Fruit fly (Drosophila melanogaster) whole organism, embryonic: ENCODE data around the gene CG46304.

Experiments
- Adf1 ChIP-seq: fragments of 200-800 bp; sonication (Bioruptor generic); IDR thresholded peaks from 2 replicates; pipeline ENCODE4 v1.3.6; 2022; ENCODE audit warnings: missing biosample characterization, missing genetic modification characterization
- Atf6 ChIP-seq: fragments of 200-800 bp; sonication (Bioruptor generic); IDR thresholded peaks from 2 replicates; pipeline ENCODE4 v1.3.6; 2022; ENCODE audit warnings: missing biosample characterization, missing genetic modification characterization
- B-H2 ChIP-seq: fragments of 200-800 bp; sonication (Bioruptor generic); optimal IDR thresholded peaks from 2 replicates; lab custom pipeline; 2018; ENCODE audit warnings: missing biosample characterization, mild to moderate bottlenecking, missing genetic modification characterization
- CG10209 ChIP-seq: fragments of 200-800 bp; sonication (Bioruptor generic); optimal IDR thresholded peaks from 3 replicates; lab custom pipeline; 2017; ENCODE audit warnings: missing biosample characterization, mild to moderate bottlenecking, missing genetic modification characterization, missing genetic modification reagents
- CG10543 ChIP-seq: fragments of 200-800 bp; sonication (Bioruptor generic); optimal IDR thresholded peaks from 3 replicates; lab custom pipeline; 2017; ENCODE audit warnings: missing biosample characterization, mild to moderate bottlenecking, missing genetic modification characterization, moderate library complexity
- CG11456 ChIP-seq: fragments of 200-800 bp; sonication (Bioruptor generic); IDR thresholded peaks from 3 replicates; pipeline ENCODE4 v1.3.6; 2022; ENCODE audit warnings: missing biosample characterization, missing genetic modification characterization
- CG13296 ChIP-seq: fragments of 200-800 bp; sonication (Bioruptor generic); optimal IDR thresholded peaks from 3 replicates; lab custom pipeline; 2018; ENCODE audit warnings: missing biosample characterization, mild to moderate bottlenecking, missing genetic modification characterization
- CG13894 ChIP-seq: fragments of 200-800 bp; sonication (Bioruptor generic); optimal IDR thresholded peaks from 3 replicates; lab custom pipeline; 2018; ENCODE audit warnings: missing biosample characterization, mild to moderate bottlenecking, missing genetic modification characterization, moderate library complexity
- CG15479 ChIP-seq: fragments of 200-800 bp; sonication (Bioruptor generic); optimal IDR thresholded peaks from 3 replicates; lab custom pipeline; 2019; ENCODE audit warnings: missing biosample characterization, mild to moderate bottlenecking, missing genetic modification characterization, moderate library complexity
- CG17361 ChIP-seq: fragments of 200-800 bp; sonication (Bioruptor generic); IDR thresholded peaks from 3 replicates; pipeline ENCODE4 v1.3.6; 2022; ENCODE audit warnings: missing biosample characterization, missing genetic modification characterization
- CG34376 ChIP-seq: fragments of 200-800 bp; sonication (Bioruptor generic); optimal IDR thresholded peaks from 2 replicates; lab custom pipeline; 2018; ENCODE audit warnings: missing biosample characterization, mild to moderate bottlenecking, missing genetic modification characterization
- CG7745 ChIP-seq: fragments of 200-800 bp; sonication (Bioruptor generic); optimal IDR thresholded peaks from 2 replicates; lab custom pipeline; 2018; ENCODE audit warnings: missing biosample characterization, mild to moderate bottlenecking, missing genetic modification characterization, moderate library complexity
- CG8290 ChIP-seq, 3 experiments: fragments of 200-800 bp; sonication (Bioruptor generic); optimal IDR thresholded peaks; 2 replicates each; lab custom pipeline; 2016 to 2019; ENCODE audit warnings: missing biosample characterization in 3 of 3, missing genetic modification characterization in 3 of 3, mild to moderate bottlenecking in 2 of 3, moderate library complexity in 1 of 3
- CG9437 ChIP-seq: fragments of 200-800 bp; sonication (Bioruptor generic); optimal IDR thresholded peaks from 2 replicates; lab custom pipeline; 2018; ENCODE audit warnings: missing biosample characterization, mild to moderate bottlenecking, missing genetic modification characterization
- CrebB ChIP-seq: fragments of 200-800 bp; sonication (Bioruptor generic); optimal IDR thresholded peaks from 3 replicates; lab custom pipeline; 2018; ENCODE audit warnings: missing biosample characterization, mild to moderate bottlenecking, missing genetic modification characterization
- D ChIP-seq, 2 experiments: fragments of 200-800 bp in 1 of 2; fragments of >200 bp in 1 of 2; sonication (Bioruptor generic) in 1 of 2; optimal IDR thresholded peaks; 2 replicates in 1 of 2; 3 replicates in 1 of 2; lab custom pipeline; 2017; ENCODE audit warnings: mild to moderate bottlenecking in 1 of 2, missing biosample characterization in 1 of 2, missing genetic modification characterization in 1 of 2, missing genetic modification reagents in 1 of 2
- Dbx ChIP-seq: fragments of 200-800 bp; sonication (Bioruptor generic); IDR thresholded peaks from 3 replicates; pipeline ENCODE4 v1.3.6; 2022; ENCODE audit warnings: missing biosample characterization, missing genetic modification characterization
- Deaf1 ChIP-seq: fragments of 200-800 bp; optimal IDR thresholded peaks from 3 replicates; lab custom pipeline; 2019; ENCODE audit warnings: missing biosample characterization, mild to moderate bottlenecking, missing genetic modification characterization, moderate library complexity
- Drgx ChIP-seq: fragments of 200-800 bp; sonication (Bioruptor generic); IDR thresholded peaks from 2 replicates; pipeline ENCODE4 v1.3.6; 2022; ENCODE audit warnings: missing biosample characterization, missing genetic modification characterization
- GATAe ChIP-seq: fragments of 200-800 bp; sonication (Bioruptor generic); conservative IDR thresholded peaks from 2 replicates; pipeline ENCODE4 v1.3.6; 2022; ENCODE audit warnings: missing biosample characterization, missing genetic modification characterization
- Hey ChIP-seq: fragments of 200-800 bp; sonication (Bioruptor generic); optimal IDR thresholded peaks from 3 replicates; lab custom pipeline; 2018; ENCODE audit warnings: missing biosample characterization, mild to moderate bottlenecking, missing genetic modification characterization
- HmgZ ChIP-seq: fragments of 200-800 bp; sonication (Bioruptor generic); optimal IDR thresholded peaks from 2 replicates; lab custom pipeline; 2018; ENCODE audit warnings: missing biosample characterization, mild to moderate bottlenecking, missing genetic modification characterization
- Jarid2 ChIP-seq: fragments of 200-800 bp; sonication (Bioruptor generic); optimal IDR thresholded peaks from 3 replicates; lab custom pipeline; 2017; ENCODE audit warnings: mild to moderate bottlenecking, missing biosample characterization, missing genetic modification reagents, missing genetic modification characterization
- Med ChIP-seq: fragments of 200-800 bp; sonication (Bioruptor generic); peaks from one replicate; lab custom pipeline; 2016; ENCODE audit warnings: missing biosample characterization, missing genetic modification characterization, mild to moderate bottlenecking, inconsistent platforms, moderate library complexity
- Myb ChIP-seq: fragments of 200-800 bp; sonication (Bioruptor generic); optimal IDR thresholded peaks from 2 replicates; lab custom pipeline; 2016; ENCODE audit warnings: missing biosample characterization, missing genetic modification characterization
- az2 ChIP-seq: fragments of 200-800 bp; sonication (Bioruptor generic); optimal IDR thresholded peaks from 3 replicates; lab custom pipeline; 2016; ENCODE audit warnings: missing biosample characterization, missing genetic modification characterization
- bowl ChIP-seq: fragments of 200-800 bp; sonication (Bioruptor generic); IDR thresholded peaks from 2 replicates; pipeline ENCODE4 v1.3.6; 2022; ENCODE audit warnings: missing biosample characterization, missing genetic modification characterization
- caup ChIP-seq: fragments of 200-800 bp; sonication (Bioruptor generic); optimal IDR thresholded peaks from 3 replicates; lab custom pipeline; 2017; ENCODE audit warnings: missing biosample characterization, mild to moderate bottlenecking, missing genetic modification characterization, moderate library complexity; ENCODE audit not compliant: severe bottlenecking
- chinmo ChIP-seq: fragments of 200-800 bp; sonication (Bioruptor generic); IDR thresholded peaks from 4 replicates; pipeline ENCODE4 v1.3.6; 2022; ENCODE audit warnings: missing biosample characterization, missing genetic modification characterization; ENCODE audit not compliant: partially characterized antibody
- ci ChIP-seq: fragments of 200-800 bp; sonication (Bioruptor generic); IDR thresholded peaks from 3 replicates; pipeline ENCODE4 v1.3.6; 2022; ENCODE audit warnings: missing biosample characterization, missing genetic modification characterization
- corto ChIP-seq: fragments of 200-800 bp; sonication (Bioruptor generic); optimal IDR thresholded peaks from 2 replicates; lab custom pipeline; 2016; ENCODE audit warnings: missing biosample characterization, mild to moderate bottlenecking, missing genetic modification characterization, moderate library complexity
- crp ChIP-seq, 2 experiments: fragments of 200-800 bp; sonication (Bioruptor generic); optimal IDR thresholded peaks; 2 replicates in 1 of 2; 3 replicates in 1 of 2; lab custom pipeline; 2017; ENCODE audit warnings: missing biosample characterization in 2 of 2, missing genetic modification characterization in 2 of 2, mild to moderate bottlenecking in 1 of 2, moderate library complexity in 1 of 2
- dm ChIP-seq: fragments of 200-800 bp; sonication (Bioruptor generic); optimal IDR thresholded peaks from 3 replicates; lab custom pipeline; 2016; ENCODE audit warnings: missing biosample characterization, missing genetic modification characterization
- ewg ChIP-seq: fragments of 200-800 bp; sonication (Bioruptor generic); optimal IDR thresholded peaks from 3 replicates; lab custom pipeline; 2017; ENCODE audit warnings: mild to moderate bottlenecking, missing biosample characterization, missing genetic modification reagents, missing genetic modification characterization
- exex ChIP-seq: fragments of 200-800 bp; sonication (Bioruptor generic); optimal IDR thresholded peaks from 4 replicates; lab custom pipeline; 2018; ENCODE audit warnings: missing biosample characterization, mild to moderate bottlenecking, missing genetic modification characterization, moderate library complexity
- ftz-f1 ChIP-seq: fragments of 200-800 bp; sonication (Bioruptor generic); optimal IDR thresholded peaks from 2 replicates; lab custom pipeline; 2016; ENCODE audit warnings: missing biosample characterization, missing genetic modification characterization
- lab ChIP-seq: fragments of 200-800 bp; sonication (Bioruptor generic); optimal IDR thresholded peaks from 3 replicates; lab custom pipeline; 2017; ENCODE audit warnings: missing biosample characterization, missing genetic modification characterization, mild to moderate bottlenecking, moderate library complexity, missing genetic modification reagents
- lbe ChIP-seq: fragments of 200-800 bp; sonication (Bioruptor generic); optimal IDR thresholded peaks from 2 replicates; lab custom pipeline; 2016; ENCODE audit warnings: missing biosample characterization, mild to moderate bottlenecking, missing genetic modification characterization
- lilli ChIP-seq: fragments of 200-800 bp; sonication (Bioruptor generic); optimal IDR thresholded peaks from 3 replicates; lab custom pipeline; 2016; ENCODE audit warnings: missing biosample characterization, missing genetic modification characterization
- nerfin-2 ChIP-seq: fragments of 200-800 bp; sonication (Bioruptor generic); IDR thresholded peaks from 2 replicates; pipeline ENCODE4 v1.3.6; 2022; ENCODE audit warnings: missing biosample characterization, missing genetic modification characterization; ENCODE audit not compliant: partially characterized antibody
- nom ChIP-seq: fragments of 200-800 bp; sonication (Bioruptor generic); optimal IDR thresholded peaks from 2 replicates; lab custom pipeline; 2017; ENCODE audit warnings: missing biosample characterization, missing genetic modification characterization, mild to moderate bottlenecking, moderate library complexity, missing genetic modification reagents
- pfk ChIP-seq: fragments of 200-800 bp; sonication (Bioruptor generic); optimal IDR thresholded peaks from 2 replicates; lab custom pipeline; 2018; ENCODE audit warnings: missing biosample characterization, mild to moderate bottlenecking, missing genetic modification characterization, moderate library complexity
- rib ChIP-seq: fragments of 200-800 bp; sonication (Bioruptor generic); IDR thresholded peaks from 2 replicates; pipeline ENCODE4 v1.3.6; 2022; ENCODE audit warnings: missing biosample characterization, missing genetic modification characterization
- sd ChIP-seq: fragments of 200-800 bp; sonication (Bioruptor generic); optimal IDR thresholded peaks from 3 replicates; lab custom pipeline; 2018; ENCODE audit warnings: missing biosample characterization, mild to moderate bottlenecking, missing genetic modification characterization, moderate library complexity
- sug ChIP-seq: fragments of 200-800 bp; optimal IDR thresholded peaks from 2 replicates; lab custom pipeline; 2019; ENCODE audit warnings: missing biosample characterization, mild to moderate bottlenecking, missing genetic modification characterization, moderate library complexity
- tx ChIP-seq: fragments of 200-800 bp; sonication (Bioruptor generic); optimal IDR thresholded peaks from 2 replicates; lab custom pipeline; 2016; ENCODE audit warnings: missing biosample characterization, missing genetic modification characterization
- zen2 ChIP-seq: fragments of 200-800 bp; sonication (Bioruptor generic); IDR thresholded peaks from 3 replicates; pipeline ENCODE4 v1.3.6; 2022; ENCODE audit warnings: missing biosample characterization, missing genetic modification characterization; ENCODE audit not compliant: partially characterized antibody

Gene CG46304

dm6 chr2L:18954255-18954715, 8.2 kb downstream of the CG46304 start, which contains the start of gene CG10621:
CG10621 (minus strand) TSS chr2L:18954431.
- TF ChIP-seq nerfin-2 (GFP tag; lab: Robert Waterston, UW) (peak; percentile 22; the same call in 1 of the 2 replicates), GATAe (GFP tag; lab: Robert Waterston, UW) (peak; percentile 27; the same call in 1 of the 2 replicates), Adf1 (GFP tag; lab: Robert Waterston, UW) (peak; percentile 19; the same call in 1 of the 2 replicates), CG10209 (GFP tag; lab: Kevin White, UChicago) (no peak), pfk (GFP tag; lab: Kevin White, UChicago) (peak; percentile 37), zen2 (GFP tag; lab: Robert Waterston, UW) (no peak), exex (tag; lab: Kevin White, UChicago) (peak; percentile 89), chinmo (GFP tag; lab: Robert Waterston, UW) (peak; percentile 94; the same call in 3 of the 4 replicates), CG13296 (peak; percentile 1), caup (GFP tag; lab: Kevin White, UChicago) (peak; percentile 33), ewg (GFP tag; lab: Kevin White, UChicago) (no peak), az2 (GFP tag; lab: Kevin White, UChicago) (no peak), Jarid2 (peak; percentile 13), ftz-f1 (GFP tag; lab: Kevin White, UChicago) (peak; percentile 74), Med (GFP tag; lab: Kevin White, UChicago) (peak; percentile 58), corto (peak; percentile 49), Dbx (peak; percentile 34; the same call in 1 of the 3 replicates), CG13894 (tag; lab: Kevin White, UChicago) (peak; percentile 24), bowl (GFP tag; lab: Robert Waterston, UW) (0 out of 2 replicates have a peak, but pooled peaks have one; percentile 14), HmgZ (tag; lab: Kevin White, UChicago) (no peak), B-H2 (GFP tag; lab: Kevin White, UChicago) (peak; percentile 9), lilli (GFP tag; lab: Kevin White, UChicago) (peak; percentile 54), lab (GFP tag; lab: Kevin White, UChicago) (peak; percentile 35), sd (tag; lab: Kevin White, UChicago) (peak; percentile 60), Myb (GFP tag; lab: Kevin White, UChicago) (no peak), Drgx (0 out of 2 replicates have a peak, but pooled peaks have one; percentile 16), CG10543 (peak; percentile 73), dm (no peak), nom (GFP tag; lab: Kevin White, UChicago) (peak; percentile 36), CG17361 (GFP tag; lab: Robert Waterston, UW) (0 out of 3 replicates have a peak, but pooled peaks have one; percentile 6), D (optimal IDR thresholded peaks at IDR 0.05; lab: Kevin White, UChicago) (no peak), D (GFP tag; optimal IDR thresholded peaks at IDR 0.05; lab: Kevin White, UChicago) (no peak), Hey (tag; lab: Kevin White, UChicago) (peak; percentile 68), Deaf1 (tag; lab: Kevin White, UChicago) (peak; percentile 23), lbe (peak; percentile 51), ci (GFP tag; lab: Robert Waterston, UW) (0 out of 3 replicates have a peak, but pooled peaks have one; percentile 39), CG9437 (GFP tag; lab: Kevin White, UChicago) (no peak), crp (GFP tag; optimal IDR thresholded peaks at IDR 0.05; lab: Kevin White, UChicago) (peak in 1 of 2 experiments; percentile 50), tx (no peak), CG7745 (no peak), rib (GFP tag; lab: Robert Waterston, UW) (peak; percentile 28; the same call in 1 of the 2 replicates), CG15479 (GFP tag; lab: Kevin White, UChicago) (no peak), CrebB (peak; percentile 3), CG11456 (0 out of 3 replicates have a peak, but pooled peaks have one; percentile 8), Atf6 (peak; percentile 44; the same call in 1 of the 2 replicates), CG34376 (GFP tag; lab: Kevin White, UChicago) (peak; percentile 99), CG8290 (GFP tag; optimal IDR thresholded peaks at IDR 0.05; lab: Kevin White, UChicago) (no peak), CG8290 (tag; optimal IDR thresholded peaks at IDR 0.05; lab: Kevin White, UChicago) (peak in 1 of 2 experiments; percentile 65), sug (peak; percentile 97)
